Worm (Caenorhabditis elegans) whole organism, mixed stage, embryonic: Measurements from ENCODE around the gene F53F4.1.

Experiments
- lsy-2 ChIP-seq: fragments of 150-350 bp; optimal IDR thresholded peaks from 2 replicates; lab custom pipeline; 2014; ENCODE audit warnings: missing biosample characterization, missing genetic modification characterization
- nhr-237 ChIP-seq: fragments of 150-350 bp; optimal IDR thresholded peaks from 2 replicates; lab custom pipeline; 2014; ENCODE audit warnings: missing biosample characterization, missing genetic modification characterization
- nhr-28 ChIP-seq: fragments of 150-350 bp; optimal IDR thresholded peaks from 2 replicates; lab custom pipeline; 2014; ENCODE audit warnings: missing biosample characterization, missing genetic modification characterization
- nhr-76 ChIP-seq: sonication (generic microtip); optimal IDR thresholded peaks from 2 replicates; lab custom pipeline; 2017; ENCODE audit warnings: missing biosample characterization, missing genetic modification characterization
- ztf-11 ChIP-seq: fragments of 150-350 bp; optimal IDR thresholded peaks from 2 replicates; lab custom pipeline; 2014; ENCODE audit warnings: missing biosample characterization, missing genetic modification characterization

ce11 chrV:13556746-13557145 is 27.8 kb upstream of the F53F4.1 start, which contains the start of gene cav-2:
- TF ChIP-seq lsy-2 (tag; lab: Kevin White, UChicago) (peak; percentile 46), nhr-28 (tag; lab: Kevin White, UChicago) (no peak), nhr-76 (tag; lab: Kevin White, UChicago) (no peak), nhr-237 (tag; lab: Kevin White, UChicago) (peak; percentile 53), ztf-11 (no peak)
